Fruit fly (Drosophila melanogaster): ENCODE data around the gene Wnt5.

Gene Wnt5

DNA sequence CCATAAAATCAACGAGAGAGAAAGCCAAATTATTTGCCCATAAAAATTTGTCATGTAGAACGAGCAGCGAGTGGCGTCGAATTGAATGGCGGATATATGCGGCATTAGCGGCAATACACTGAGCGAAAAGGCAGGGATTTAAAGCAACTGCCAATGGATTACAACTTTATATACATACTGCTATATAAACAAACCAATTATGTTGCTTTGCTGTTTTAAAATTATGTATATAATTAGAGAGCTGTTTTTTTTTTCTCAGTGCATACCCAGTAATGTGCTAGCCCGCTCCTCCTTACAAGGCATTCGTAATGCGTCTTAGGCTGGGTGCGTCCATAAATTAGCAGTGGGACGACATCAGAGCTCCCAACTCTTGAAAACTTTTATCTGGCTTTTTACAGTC is 37.3 kb downstream of the Wnt5 start (continued):
- TF ChIP-seq CG7963 (GFP tag; IDR thresholded peaks at IDR 0.05; ENCODE audit: partially characterized antibody) (no peak), ase (GFP tag; IDR thresholded peaks at IDR 0.05) (no peak), fru (optimal IDR thresholded peaks at IDR 0.05) (no peak), CG10654 (GFP tag; optimal IDR thresholded peaks at IDR 0.05) (no peak), unc-4 (GFP tag; IDR thresholded peaks at IDR 0.05; ENCODE audit: partially characterized antibody) (no peak), Fer3 (tag; optimal IDR thresholded peaks at IDR 0.05) (peak; percentile 30), sens (GFP tag) (peak; percentile 70), sqz (GFP tag; optimal IDR thresholded peaks at IDR 0.05) (no peak), CG17359 (tag; optimal IDR thresholded peaks at IDR 0.05) (peak; percentile 12), Hmr (GFP tag; optimal IDR thresholded peaks at IDR 0.05) (peak; percentile 48), pum (GFP tag; optimal IDR thresholded peaks at IDR 0.05) (no peak), yki (optimal IDR thresholded peaks at IDR 0.05) (no peak), ken (GFP tag; IDR thresholded peaks at IDR 0.05) (no peak), emc (GFP tag; optimal IDR thresholded peaks at IDR 0.05) (no peak), insv (GFP tag; optimal IDR thresholded peaks at IDR 0.05) (no peak), CG14014 (GFP tag; IDR thresholded peaks at IDR 0.05) (no peak), dpn (GFP tag; optimal IDR thresholded peaks at IDR 0.05) (no peak), CG11504 (tag; optimal IDR thresholded peaks at IDR 0.05) (peak; percentile 52), CG15269 (tag; optimal IDR thresholded peaks at IDR 0.05) (peak; percentile 26), hth (optimal IDR thresholded peaks at IDR 0.05) (no peak), CG5180 (GFP tag; optimal IDR thresholded peaks at IDR 0.05) (no peak), ac (GFP tag; optimal IDR thresholded peaks at IDR 0.05) (no peak), CG7786 (GFP tag; optimal IDR thresholded peaks at IDR 0.05) (no peak), Ets97D (GFP tag; optimal IDR thresholded peaks at IDR 0.05) (no peak), CG2120 (GFP tag; optimal IDR thresholded peaks at IDR 0.05) (peak; percentile 68), Asciz (GFP tag; optimal IDR thresholded peaks at IDR 0.05) (no peak), CG12769 (tag; optimal IDR thresholded peaks at IDR 0.05) (no peak), Dfd (GFP tag; optimal IDR thresholded peaks at IDR 0.05) (no peak), crc (GFP tag; optimal IDR thresholded peaks at IDR 0.05) (no peak), esg (GFP tag; conservative IDR thresholded peaks at IDR 0.05) (no peak), gsb-n (tag; optimal IDR thresholded peaks at IDR 0.05) (no peak), az2 (GFP tag; optimal IDR thresholded peaks at IDR 0.05) (no peak), sima (GFP tag; optimal IDR thresholded peaks at IDR 0.05) (no peak), CG6813 (GFP tag; optimal IDR thresholded peaks at IDR 0.05) (no peak), CG14667 (GFP tag; IDR thresholded peaks at IDR 0.05) (no peak), mirr (GFP tag; optimal IDR thresholded peaks at IDR 0.05) (no peak), schlank (tag; optimal IDR thresholded peaks at IDR 0.05) (no peak), toy (GFP tag; IDR thresholded peaks at IDR 0.05) (no peak), CG31388 (GFP tag; optimal IDR thresholded peaks at IDR 0.05) (no peak), Sox100B (GFP tag; optimal IDR thresholded peaks at IDR 0.05) (no peak), CG13775 (GFP tag; optimal IDR thresholded peaks at IDR 0.05) (no peak), Dip3 (GFP tag; optimal IDR thresholded peaks at IDR 0.05) (no peak), CG10959 (GFP tag; IDR thresholded peaks at IDR 0.05) (no peak), disco-r (GFP tag; optimal IDR thresholded peaks at IDR 0.05) (no peak), shn (GFP tag; optimal IDR thresholded peaks at IDR 0.05) (no peak), Atf6 (GFP tag; IDR thresholded peaks at IDR 0.05) (peak; percentile 42), CG7372 (GFP tag; IDR thresholded peaks at IDR 0.05) (no peak), chinmo (GFP tag; IDR thresholded peaks at IDR 0.05; ENCODE audit: partially characterized antibody) (no peak), zfh2 (GFP tag; optimal IDR thresholded peaks at IDR 0.05) (no peak), CG8089 (GFP tag; optimal IDR thresholded peaks at IDR 0.05) (no peak), CG3163 (GFP tag; optimal IDR thresholded peaks at IDR 0.05) (no peak), da (GFP tag; optimal IDR thresholded peaks at IDR 0.05) (no peak), tgo (GFP tag; IDR thresholded peaks at IDR 0.05) (no peak), stwl (tag; optimal IDR thresholded peaks at IDR 0.05) (no peak)

Data from whole organism, embryonic.